Worm (Caenorhabditis elegans) whole organism, L1 larva: ENCODE results near the gene fipr-20.

Source experiments
- C04F5.9 ChIP-seq: sonication (generic microtip); optimal IDR thresholded peaks from 2 replicates; lab custom pipeline; 2016; ENCODE audit warnings: missing genetic modification characterization, missing compliant biosample characterization
- C16A3.4 ChIP-seq: fragments of 150-350 bp; optimal IDR thresholded peaks from 2 replicates; lab custom pipeline; 2014; ENCODE audit warnings: missing biosample characterization, missing genetic modification characterization
- C34B4.2 ChIP-seq: sonication (generic microtip); optimal IDR thresholded peaks from 2 replicates; lab custom pipeline; 2017; ENCODE audit warnings: mild to moderate bottlenecking, missing genetic modification characterization, missing compliant biosample characterization
- F16B12.6 ChIP-seq: fragments of 150-350 bp; optimal IDR thresholded peaks from 2 replicates; lab custom pipeline; 2014; ENCODE audit warnings: missing biosample characterization, missing genetic modification characterization
- aly-2 ChIP-seq: fragments of 150-350 bp; optimal IDR thresholded peaks from 2 replicates; lab custom pipeline; 2014; ENCODE audit warnings: missing biosample characterization, missing genetic modification characterization
- blmp-1 ChIP-seq: fragments of 150-350 bp; optimal IDR thresholded peaks from 2 replicates; lab custom pipeline; 2014; ENCODE audit warnings: missing biosample characterization, missing genetic modification characterization
- ceh-63 ChIP-seq: fragments of 200-800 bp; sonication (Bioruptor generic); optimal IDR thresholded peaks from 2 replicates; lab custom pipeline; 2018; ENCODE audit warnings: mild to moderate bottlenecking, missing genetic modification characterization, missing compliant biosample characterization
- ceh-88 ChIP-seq: fragments of 200-800 bp; sonication (Bioruptor generic); IDR thresholded peaks from 2 replicates; pipeline ENCODE4 v1.3.6; 2022; ENCODE audit warnings: missing genetic modification characterization, missing compliant biosample characterization
- ces-1 ChIP-seq: fragments of 150-350 bp; optimal IDR thresholded peaks from 2 replicates; lab custom pipeline; 2014; ENCODE audit warnings: missing biosample characterization, missing genetic modification reagents, missing genetic modification characterization
- dpl-1 ChIP-seq, 3 experiments: fragments of 150-350 bp in 2 of 3; sonication (generic microtip) in 1 of 3; optimal IDR thresholded peaks; 2 replicates each; lab custom pipeline; 2014 to 2017; ENCODE audit warnings: missing biosample characterization in 3 of 3, missing genetic modification characterization in 3 of 3, missing genetic modification reagents in 3 of 3
- dsc-1 ChIP-seq: sonication (generic microtip); optimal IDR thresholded peaks from 2 replicates; lab custom pipeline; 2016; ENCODE audit warnings: mild to moderate bottlenecking, missing genetic modification characterization, missing compliant biosample characterization
- efl-3 ChIP-seq: fragments of 200-800 bp; sonication (Bioruptor generic); optimal IDR thresholded peaks from 2 replicates; lab custom pipeline; 2018; ENCODE audit warnings: mild to moderate bottlenecking, missing genetic modification characterization, missing compliant biosample characterization
- egl-13 ChIP-seq: sonication (generic microtip); optimal IDR thresholded peaks from 2 replicates; lab custom pipeline; 2016; ENCODE audit warnings: missing genotype, missing genetic modification reagents, missing genetic modification characterization, missing compliant biosample characterization
- elt-2 ChIP-seq: sonication (generic microtip); optimal IDR thresholded peaks from 2 replicates; lab custom pipeline; 2016; ENCODE audit warnings: missing genetic modification characterization, mild to moderate bottlenecking, inconsistent platforms, missing compliant biosample characterization, missing genetic modification reagents
- elt-3 ChIP-seq, 6 experiments: fragments of 150-350 bp in 1 of 6; sonication (generic microtip); optimal IDR thresholded peaks; 2 replicates each; lab custom pipeline; 2017 to 2018; ENCODE audit warnings: missing biosample characterization in 6 of 6, missing genetic modification characterization in 6 of 6, inconsistent platforms in 1 of 6
- ets-5 ChIP-seq: fragments of 200-800 bp; sonication (Bioruptor generic); IDR thresholded peaks from 2 replicates; pipeline ENCODE4 v1.3.6; 2022; ENCODE audit warnings: missing genetic modification characterization, missing compliant biosample characterization
- fkh-10 ChIP-seq: sonication (generic microtip); optimal IDR thresholded peaks from 2 replicates; lab custom pipeline; 2017; ENCODE audit warnings: missing biosample characterization, missing genetic modification reagents, missing genetic modification characterization
- fkh-4 ChIP-seq: sonication (generic microtip); optimal IDR thresholded peaks from 2 replicates; lab custom pipeline; 2016; ENCODE audit warnings: missing compliant biosample characterization, missing genetic modification characterization, borderline replicate concordance
- fkh-8 ChIP-seq: sonication (generic microtip); optimal IDR thresholded peaks from 2 replicates; lab custom pipeline; 2016; ENCODE audit warnings: mild to moderate bottlenecking, missing genetic modification characterization, missing compliant biosample characterization
- grh-1 ChIP-seq: fragments of 200-800 bp; sonication (Bioruptor generic); IDR thresholded peaks from 2 replicates; pipeline ENCODE4 v1.3.6; 2022; ENCODE audit warnings: missing genetic modification reagents, missing genetic modification characterization, missing compliant biosample characterization
- hlh-17 ChIP-seq: fragments of 200-800 bp; sonication (Bioruptor generic); optimal IDR thresholded peaks from 2 replicates; lab custom pipeline; 2018; ENCODE audit warnings: missing genetic modification characterization, mild to moderate bottlenecking, missing compliant biosample characterization, moderate library complexity, borderline replicate concordance
- hlh-4 ChIP-seq: sonication (generic microtip); optimal IDR thresholded peaks from 2 replicates; lab custom pipeline; 2016; ENCODE audit warnings: mild to moderate bottlenecking, missing genetic modification characterization, missing compliant biosample characterization
- irx-1 ChIP-seq: sonication (generic microtip); optimal IDR thresholded peaks from 2 replicates; lab custom pipeline; 2016; ENCODE audit warnings: missing genetic modification characterization, missing compliant biosample characterization
- jun-1 ChIP-seq: fragments of 150-350 bp; optimal IDR thresholded peaks from 2 replicates; lab custom pipeline; 2014; ENCODE audit warnings: missing biosample characterization, missing genetic modification reagents, missing genetic modification characterization
- lin-14 ChIP-seq: fragments of 200-800 bp; sonication (Bioruptor generic); optimal IDR thresholded peaks from 2 replicates; lab custom pipeline; 2018; ENCODE audit warnings: mild to moderate bottlenecking, missing genetic modification characterization, moderate library complexity, missing compliant biosample characterization
- lin-15B ChIP-seq: fragments of 150-350 bp; sonication (generic microtip); optimal IDR thresholded peaks from 3 replicates; lab custom pipeline; 2014; ENCODE audit warnings: missing biosample characterization, missing genetic modification characterization
- lin-39 ChIP-seq: fragments of 150-350 bp; optimal IDR thresholded peaks from 2 replicates; lab custom pipeline; 2014; ENCODE audit warnings: missing biosample characterization, missing genetic modification reagents, missing genetic modification characterization
- lir-3 ChIP-seq: sonication (generic microtip); optimal IDR thresholded peaks from 2 replicates; lab custom pipeline; 2016; ENCODE audit warnings: mild to moderate bottlenecking, missing genetic modification characterization, moderate library complexity, missing compliant biosample characterization; ENCODE audit not compliant: poor library complexity
- lsy-2 ChIP-seq, 2 experiments: fragments of 150-350 bp; optimal IDR thresholded peaks; 2 replicates each; lab custom pipeline; 2014; ENCODE audit warnings: missing biosample characterization in 2 of 2, missing genetic modification characterization in 2 of 2
- mab-9 ChIP-seq: fragments of 200-800 bp; sonication (Bioruptor generic); IDR thresholded peaks from 2 replicates; pipeline ENCODE4 v1.3.6; 2022; ENCODE audit warnings: missing genetic modification reagents, missing genetic modification characterization, missing compliant biosample characterization
- mdl-1 ChIP-seq, 2 experiments: fragments of 150-350 bp; optimal IDR thresholded peaks; 2 replicates each; lab custom pipeline; 2014 to 2017; ENCODE audit warnings: missing biosample characterization in 2 of 2, missing genetic modification characterization in 2 of 2, inconsistent platforms in 1 of 2
- mef-2 ChIP-seq: fragments of 150-350 bp; optimal IDR thresholded peaks from 2 replicates; lab custom pipeline; 2014; ENCODE audit warnings: missing biosample characterization, missing genetic modification characterization
- mep-1 ChIP-seq: fragments of 150-350 bp; optimal IDR thresholded peaks from 2 replicates; lab custom pipeline; 2014; ENCODE audit warnings: missing biosample characterization, missing genetic modification characterization
- nhr-11 ChIP-seq: fragments of 150-350 bp; optimal IDR thresholded peaks from 2 replicates; lab custom pipeline; 2014; ENCODE audit warnings: missing biosample characterization, missing genetic modification characterization
- nhr-20 ChIP-seq: sonication (generic microtip); optimal IDR thresholded peaks from 2 replicates; lab custom pipeline; 2016; ENCODE audit warnings: mild to moderate bottlenecking, missing genetic modification characterization, missing compliant biosample characterization
- nhr-28 ChIP-seq: fragments of 150-350 bp; optimal IDR thresholded peaks from 2 replicates; lab custom pipeline; 2014; ENCODE audit warnings: missing biosample characterization, missing genetic modification characterization
- nhr-47 ChIP-seq: sonication (generic microtip); optimal IDR thresholded peaks from 2 replicates; lab custom pipeline; 2016; ENCODE audit warnings: mild to moderate bottlenecking, missing genetic modification characterization, moderate library complexity, missing compliant biosample characterization
- nhr-76 ChIP-seq: sonication (generic microtip); optimal IDR thresholded peaks from 2 replicates; lab custom pipeline; 2017; ENCODE audit warnings: missing biosample characterization, missing genetic modification characterization
- nhr-77 ChIP-seq: fragments of 150-350 bp; optimal IDR thresholded peaks from 2 replicates; lab custom pipeline; 2014; ENCODE audit warnings: missing biosample characterization, missing genetic modification characterization
- nhr-90 ChIP-seq: sonication (generic microtip); optimal IDR thresholded peaks from 2 replicates; lab custom pipeline; 2016; ENCODE audit warnings: mild to moderate bottlenecking, missing genetic modification characterization, missing compliant biosample characterization; ENCODE audit not compliant: poor library complexity
- pax-3 ChIP-seq: fragments of 200-800 bp; sonication (Bioruptor generic); optimal IDR thresholded peaks from 2 replicates; lab custom pipeline; 2018; ENCODE audit warnings: mild to moderate bottlenecking, missing genetic modification characterization, moderate library complexity, missing compliant biosample characterization
- pqm-1 ChIP-seq: sonication (generic microtip); optimal IDR thresholded peaks from 3 replicates; lab custom pipeline; 2017; ENCODE audit warnings: missing biosample characterization, missing genetic modification characterization
- rnt-1 ChIP-seq: sonication (generic microtip); optimal IDR thresholded peaks from 2 replicates; lab custom pipeline; 2016; ENCODE audit warnings: mild to moderate bottlenecking, missing genetic modification characterization, moderate library complexity, missing compliant biosample characterization
- skn-1 ChIP-seq: fragments of 150-350 bp; optimal IDR thresholded peaks from 2 replicates; lab custom pipeline; 2014; ENCODE audit warnings: missing biosample characterization, missing genetic modification characterization
- swsn-7 ChIP-seq: sonication (generic microtip); optimal IDR thresholded peaks from 2 replicates; lab custom pipeline; 2016; ENCODE audit warnings: missing genetic modification characterization, missing compliant biosample characterization
- tbx-2 ChIP-seq: sonication (generic microtip); optimal IDR thresholded peaks from 2 replicates; lab custom pipeline; 2016; ENCODE audit warnings: missing genetic modification characterization, missing compliant biosample characterization
- unc-30 ChIP-seq: sonication (generic microtip); optimal IDR thresholded peaks from 2 replicates; lab custom pipeline; 2017; ENCODE audit warnings: missing biosample characterization, missing genetic modification characterization
- unc-86 ChIP-seq: sonication (generic microtip); optimal IDR thresholded peaks from 2 replicates; lab custom pipeline; 2016; ENCODE audit warnings: missing genetic modification characterization, missing compliant biosample characterization
- unc-98 ChIP-seq: fragments of 200-800 bp; sonication (Bioruptor generic); IDR thresholded peaks from 2 replicates; pipeline ENCODE4 v1.3.6; 2022; ENCODE audit warnings: missing genetic modification characterization, missing compliant biosample characterization
- vab-15 ChIP-seq: sonication (generic microtip); optimal IDR thresholded peaks from 2 replicates; lab custom pipeline; 2017; ENCODE audit warnings: missing genotype, mild to moderate bottlenecking, missing genetic modification characterization, missing compliant biosample characterization
- zip-4 ChIP-seq: fragments of 200-800 bp; sonication (Bioruptor generic); optimal IDR thresholded peaks from 2 replicates; lab custom pipeline; 2018; ENCODE audit warnings: mild to moderate bottlenecking, missing genetic modification characterization, moderate library complexity, missing compliant biosample characterization
- ztf-4 ChIP-seq: fragments of 150-350 bp; optimal IDR thresholded peaks from 2 replicates; lab custom pipeline; 2014; ENCODE audit warnings: missing biosample characterization, missing genetic modification characterization

Gene fipr-20

ce11 chrIII:7499421-7499902, 37.3 kb upstream of the fipr-20 start, which contains the start of the genes C07H6.9 and sap-140 (continued):
- TF ChIP-seq unc-30 (tag; lab: Kevin White, UChicago) = no peak
- peak; percentile 6 for TF ChIP-seq aly-2
- TF ChIP-seq unc-86 (tag; lab: Kevin White, UChicago) = peak; percentile 79
- TF ChIP-seq lin-39 (tag; lab: Kevin White, UChicago) = peak; percentile 67
- peak; percentile 89 for TF ChIP-seq nhr-47 (tag; lab: Kevin White, UChicago)
- peak; percentile 93 to 96 (median 95) for TF ChIP-seq dpl-1 (GFP tag; optimal IDR thresholded peaks at IDR 0.05; lab: Kevin White, UChicago)
- peak; percentile 56 for TF ChIP-seq lir-3
- TF ChIP-seq hlh-4 (tag; lab: Kevin White, UChicago) = no peak
- TF ChIP-seq skn-1 (tag; lab: Kevin White, UChicago) = peak; percentile 52
- TF ChIP-seq pax-3 (tag; lab: Kevin White, UChicago) = no peak
- TF ChIP-seq irx-1 (tag; lab: Kevin White, UChicago) = peak; percentile 46
- TF ChIP-seq C04F5.9 = peak; percentile 51
- TF ChIP-seq ces-1 (GFP tag; lab: Kevin White, UChicago) = no peak
- peak; percentile 87 for TF ChIP-seq dsc-1 (tag; lab: Kevin White, UChicago)
- TF ChIP-seq jun-1 = peak; percentile 47
- TF ChIP-seq lin-14 (GFP tag; lab: Kevin White, UChicago) = peak; percentile 83
- TF ChIP-seq fkh-8 (tag; lab: Kevin White, UChicago) = peak; percentile 66
- TF ChIP-seq ceh-88 = 0 out of 2 replicates have a peak, but pooled peaks have one; percentile 41
- TF ChIP-seq mep-1 (tag; lab: Kevin White, UChicago) = peak; percentile 97
- no peak for TF ChIP-seq nhr-28 (tag; lab: Kevin White, UChicago)
- TF ChIP-seq tbx-2 (tag; lab: Kevin White, UChicago) = peak; percentile 84
- peak; percentile 88 for TF ChIP-seq nhr-20 (tag; lab: Kevin White, UChicago)
- no peak for TF ChIP-seq unc-98 (GFP tag; lab: Robert Waterston, UW)
- TF ChIP-seq C34B4.2 = no peak
- peak; percentile 64 for TF ChIP-seq F16B12.6 (tag; lab: Kevin White, UChicago)
- peak; percentile 47 for TF ChIP-seq vab-15 (tag; lab: Kevin White, UChicago)
- TF ChIP-seq elt-2 (tag; lab: Kevin White, UChicago) = peak; percentile 27
- no peak for TF ChIP-seq efl-3 (GFP tag; lab: Kevin White, UChicago)
- no peak for TF ChIP-seq pqm-1
- TF ChIP-seq nhr-76 = no peak
- no peak for TF ChIP-seq nhr-11 (tag; lab: Kevin White, UChicago)
- TF ChIP-seq hlh-17 (GFP tag; lab: Kevin White, UChicago) = no peak
- TF ChIP-seq ceh-63 (GFP tag; lab: Kevin White, UChicago) = no peak
- 0 out of 2 replicates have a peak, but pooled peaks have one; percentile 45 for TF ChIP-seq mab-9 (GFP tag; lab: Robert Waterston, UW)
- peak; percentile 46 for TF ChIP-seq mef-2 (tag; lab: Kevin White, UChicago)
- TF ChIP-seq ets-5 = no peak
- peak; percentile 70 for TF ChIP-seq nhr-77
- peak; percentile 35 for TF ChIP-seq zip-4 (GFP tag; lab: Kevin White, UChicago)
- peak in 3 of 6 experiments; percentile 16 to 80 (median 20) for TF ChIP-seq elt-3 (tag; optimal IDR thresholded peaks at IDR 0.05; lab: Kevin White, UChicago)
- TF ChIP-seq egl-13 = peak; percentile 67
- peak in 1 of 2 experiments; percentile 81 for TF ChIP-seq mdl-1 (tag; optimal IDR thresholded peaks at IDR 0.05; lab: Kevin White, UChicago)
- peak; percentile 93 for TF ChIP-seq rnt-1 (tag; lab: Kevin White, UChicago)
- TF ChIP-seq swsn-7 (tag; lab: Kevin White, UChicago) = peak; percentile 86
- TF ChIP-seq ztf-4 (tag; lab: Kevin White, UChicago) = peak; percentile 3
- peak; percentile 85 for TF ChIP-seq nhr-90 (tag; lab: Kevin White, UChicago)
- peak; percentile 73 for TF ChIP-seq lin-15B (tag; lab: Kevin White, UChicago)
- TF ChIP-seq blmp-1 (tag; lab: Kevin White, UChicago) = peak; percentile 84
- TF ChIP-seq grh-1 = peak; percentile 68
- TF ChIP-seq C16A3.4 (tag; lab: Kevin White, UChicago) = peak; percentile 80
- peak; percentile 16 for TF ChIP-seq fkh-10 (GFP tag; lab: Kevin White, UChicago)
- peak; percentile 90 to 91 for TF ChIP-seq lsy-2 (tag; optimal IDR thresholded peaks at IDR 0.05; lab: Kevin White, UChicago)
- no peak for TF ChIP-seq fkh-4
